Fruit fly (Drosophila melanogaster): ENCODE data around the gene CG7166.
A peak's percentile ranks its signal among the peaks of the same experiment; 100 is the strongest.

Gene CG7166

DNA sequence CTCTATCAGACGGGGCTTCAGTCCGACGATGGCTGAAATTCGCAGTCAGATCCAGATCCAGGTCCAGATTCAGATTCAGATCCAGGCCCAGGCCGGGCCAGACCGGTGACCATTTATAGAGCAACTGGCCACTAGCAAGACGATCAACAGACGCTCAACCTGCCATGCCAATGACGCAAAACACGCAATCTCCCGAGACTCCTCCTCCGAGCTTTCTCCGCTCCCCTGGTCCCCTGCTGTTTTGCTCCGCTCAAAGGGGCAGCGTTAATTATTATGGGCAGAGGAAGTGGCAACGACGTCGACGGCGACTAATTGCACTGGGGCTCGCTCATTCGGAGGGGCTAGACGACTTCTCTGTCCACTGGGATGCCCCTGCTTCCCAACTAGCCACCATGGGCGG lies 26.0 kb upstream of the CG7166 start:
- TF ChIP-seq CG31627 (GFP tag; optimal IDR thresholded peaks at IDR 0.05) (no peak), Blimp-1 (GFP tag; optimal IDR thresholded peaks at IDR 0.05) (no peak), OdsH (GFP tag; optimal IDR thresholded peaks at IDR 0.05) (no peak), ss (GFP tag; optimal IDR thresholded peaks at IDR 0.05) (peak in 1 of 2 experiments; percentile 95)

DNA sequence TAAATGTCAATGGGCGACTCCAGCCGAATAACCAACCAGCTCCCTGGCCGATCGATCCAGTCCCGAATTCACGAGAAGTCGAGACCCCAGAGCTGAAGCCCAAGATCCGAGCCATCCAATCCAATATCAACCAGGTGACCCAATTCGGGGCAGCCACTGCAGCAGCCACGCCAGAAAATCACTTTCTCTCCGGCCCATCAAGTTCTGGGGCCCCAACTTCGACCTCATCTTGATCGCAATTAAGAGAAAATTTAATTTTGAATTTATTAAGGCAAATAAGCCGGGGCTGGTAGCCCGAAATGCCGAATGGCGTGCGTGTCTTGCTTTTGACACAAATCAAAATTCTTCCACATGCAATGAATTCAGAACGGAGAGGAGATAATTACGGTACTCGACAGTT lies 22.4 kb upstream of the CG7166 start:
- TF ChIP-seq lz (GFP tag; optimal IDR thresholded peaks at IDR 0.05) = no peak
- TF ChIP-seq CG11294 (GFP tag; IDR thresholded peaks at IDR 0.05) = no peak
- no peak for TF ChIP-seq CG8632 (GFP tag; optimal IDR thresholded peaks at IDR 0.05)
- TF ChIP-seq CG11762 (GFP tag; optimal IDR thresholded peaks at IDR 0.05; ENCODE audit: insufficient read depth) = no peak
- TF ChIP-seq CG6854 (GFP tag; optimal IDR thresholded peaks at IDR 0.05) = no peak
- TF ChIP-seq Blimp-1 (GFP tag; optimal IDR thresholded peaks at IDR 0.05) = peak; percentile 53

DNA sequence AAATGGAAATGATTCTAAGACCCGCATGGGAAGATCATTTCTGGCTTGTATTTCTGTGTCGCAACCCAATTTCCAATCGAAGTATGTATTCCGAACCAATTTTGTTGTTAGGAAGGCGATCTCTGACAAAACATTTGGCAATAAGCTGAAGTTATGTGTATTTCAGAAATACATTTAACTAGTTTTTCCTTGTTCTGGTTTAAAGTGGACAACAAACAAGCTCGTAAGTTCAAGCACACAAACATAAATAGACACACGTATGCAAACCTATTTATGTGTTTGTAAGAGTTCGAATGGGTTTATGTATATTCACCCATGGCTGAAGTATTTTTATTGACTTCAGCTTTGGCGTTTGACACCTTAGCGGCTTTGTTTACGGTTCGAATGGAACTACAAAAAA lies 20.4 kb upstream of the CG7166 start:
- no peak for TF ChIP-seq OdsH (GFP tag; optimal IDR thresholded peaks at IDR 0.05)

DNA sequence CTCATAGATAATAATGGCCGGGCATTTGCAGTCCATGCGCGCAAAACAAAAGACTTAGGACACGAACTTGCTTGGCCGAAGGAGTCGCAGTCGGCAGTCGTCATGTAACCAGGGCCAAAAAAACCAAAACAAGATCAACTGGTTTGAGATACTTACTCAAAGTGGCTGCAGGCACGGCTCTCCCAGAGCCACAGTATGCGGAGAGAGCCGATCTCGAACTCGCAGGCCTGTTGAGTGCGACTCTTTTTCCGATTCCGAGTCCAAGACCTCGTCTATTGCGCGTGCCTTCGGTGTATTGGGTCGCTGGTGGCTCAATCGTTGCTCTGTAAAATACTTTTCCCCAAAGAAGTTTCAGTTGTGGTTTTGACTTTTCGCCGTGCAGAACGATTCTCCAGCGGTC lies 19.2 kb upstream of the CG7166 start, which contains the start of gene CG43980:
CG43980 (plus strand) TSS at position 352 of the 400 bp plus-strand sequence.
- no peak for TF ChIP-seq OdsH (GFP tag; optimal IDR thresholded peaks at IDR 0.05)
- peak; percentile 6 to 55 for TF ChIP-seq ss (GFP tag; optimal IDR thresholded peaks at IDR 0.05)
- TF ChIP-seq CG11902 (GFP tag; optimal IDR thresholded peaks at IDR 0.05) = no peak
- peak; percentile 14 for TF ChIP-seq CG16779 (tag; optimal IDR thresholded peaks at IDR 0.05)
- TF ChIP-seq CG7368 (GFP tag; optimal IDR thresholded peaks at IDR 0.05) = no peak
- no peak for TF ChIP-seq Sox14 (GFP tag; optimal IDR thresholded peaks at IDR 0.05)
- TF ChIP-seq CG6163 (GFP tag; IDR thresholded peaks at IDR 0.05) = 0 out of 3 replicates have a peak, but pooled peaks have one; percentile 27
- 0 out of 2 replicates have a peak, but pooled peaks have one; percentile 22 for TF ChIP-seq CG15336 (GFP tag; IDR thresholded peaks at IDR 0.05)
- TF ChIP-seq dsx (GFP tag; optimal IDR thresholded peaks at IDR 0.05; ENCODE audit: poor library complexity, severe bottlenecking) = no peak
- TF ChIP-seq topi (GFP tag; optimal IDR thresholded peaks at IDR 0.05) = no peak
- no peak for TF ChIP-seq Hr4 (GFP tag; optimal IDR thresholded peaks at IDR 0.05)
- no peak for TF ChIP-seq dac (GFP tag; optimal IDR thresholded peaks at IDR 0.05)
- no peak for TF ChIP-seq CG8632 (GFP tag; optimal IDR thresholded peaks at IDR 0.05)
- no peak for TF ChIP-seq Sox15 (GFP tag; optimal IDR thresholded peaks at IDR 0.05)
- peak; percentile 75 for TF ChIP-seq Eip78C (GFP tag)
- TF ChIP-seq CG32006 (GFP tag; optimal IDR thresholded peaks at IDR 0.05) = no peak
- TF ChIP-seq CG3919 (GFP tag; optimal IDR thresholded peaks at IDR 0.05) = no peak
- peak; percentile 13 for TF ChIP-seq Lpt (GFP tag; optimal IDR thresholded peaks at IDR 0.05)
- peak; percentile 8 for TF ChIP-seq CG6854 (GFP tag; optimal IDR thresholded peaks at IDR 0.05)
- TF ChIP-seq CG6808 (GFP tag; optimal IDR thresholded peaks at IDR 0.05) = peak; percentile 28
- no peak for TF ChIP-seq CG11294 (GFP tag; IDR thresholded peaks at IDR 0.05)

DNA sequence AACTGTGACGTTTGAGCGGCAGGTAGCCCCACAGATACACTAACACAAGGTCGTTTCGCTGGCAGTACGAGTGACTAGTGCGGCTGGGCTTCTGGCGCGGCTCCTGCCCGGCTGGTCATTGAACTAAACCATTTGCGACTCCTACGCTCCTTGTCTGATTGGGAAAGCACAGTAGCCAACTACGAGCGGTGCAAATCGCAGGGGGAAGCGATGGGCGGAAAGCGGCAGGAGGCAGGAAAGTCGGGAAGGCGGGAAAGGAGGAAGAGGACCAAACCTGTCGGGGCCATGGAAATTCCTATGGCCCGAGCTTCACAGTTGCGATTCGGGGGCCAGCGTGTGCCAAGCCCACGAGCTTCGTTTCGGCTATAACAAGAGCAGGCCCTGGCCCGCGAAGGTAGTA lies 18.7 kb upstream of the CG7166 start:
- no peak for TF ChIP-seq Sox14 (GFP tag; optimal IDR thresholded peaks at IDR 0.05)
- TF ChIP-seq CG3032 (tag; optimal IDR thresholded peaks at IDR 0.05) = no peak
- TF ChIP-seq CG11902 (GFP tag; optimal IDR thresholded peaks at IDR 0.05) = no peak
- TF ChIP-seq CG6163 (GFP tag; IDR thresholded peaks at IDR 0.05) = 0 out of 3 replicates have a peak, but pooled peaks have one; percentile 8
- TF ChIP-seq Ets96B (tag; optimal IDR thresholded peaks at IDR 0.05) = no peak
- peak; percentile 57 for TF ChIP-seq Lpt (GFP tag; optimal IDR thresholded peaks at IDR 0.05)
- peak; percentile 46 for TF ChIP-seq Eip78C (GFP tag)
- TF ChIP-seq eg (GFP tag; IDR thresholded peaks at IDR 0.05) = 0 out of 3 replicates have a peak, but pooled peaks have one; percentile 26
- no peak for TF ChIP-seq CG15336 (GFP tag; IDR thresholded peaks at IDR 0.05)
- no peak for TF ChIP-seq dsx (GFP tag; optimal IDR thresholded peaks at IDR 0.05; ENCODE audit: poor library complexity, severe bottlenecking)
- TF ChIP-seq dac (GFP tag; optimal IDR thresholded peaks at IDR 0.05) = no peak
- no peak for TF ChIP-seq spab (GFP tag; optimal IDR thresholded peaks at IDR 0.05)
- no peak for TF ChIP-seq fd85E (GFP tag; optimal IDR thresholded peaks at IDR 0.05)
- TF ChIP-seq Hr39 (GFP tag; optimal IDR thresholded peaks at IDR 0.05) = no peak
- TF ChIP-seq lz (GFP tag; optimal IDR thresholded peaks at IDR 0.05) = no peak
- peak; percentile 5 for TF ChIP-seq svp (GFP tag)
- TF ChIP-seq vri (GFP tag; optimal IDR thresholded peaks at IDR 0.05) = no peak
- TF ChIP-seq OdsH (GFP tag; optimal IDR thresholded peaks at IDR 0.05) = no peak
- TF ChIP-seq CG4318 (GFP tag; optimal IDR thresholded peaks at IDR 0.05) = no peak
- TF ChIP-seq fd59A (GFP tag; optimal IDR thresholded peaks at IDR 0.05) = no peak
- no peak for TF ChIP-seq CG3919 (GFP tag; optimal IDR thresholded peaks at IDR 0.05)

Measured in whole organism, prepupa.